Worm (Caenorhabditis elegans): ENCODE data around the gene dct-17.

dct-17 gene

DNA sequence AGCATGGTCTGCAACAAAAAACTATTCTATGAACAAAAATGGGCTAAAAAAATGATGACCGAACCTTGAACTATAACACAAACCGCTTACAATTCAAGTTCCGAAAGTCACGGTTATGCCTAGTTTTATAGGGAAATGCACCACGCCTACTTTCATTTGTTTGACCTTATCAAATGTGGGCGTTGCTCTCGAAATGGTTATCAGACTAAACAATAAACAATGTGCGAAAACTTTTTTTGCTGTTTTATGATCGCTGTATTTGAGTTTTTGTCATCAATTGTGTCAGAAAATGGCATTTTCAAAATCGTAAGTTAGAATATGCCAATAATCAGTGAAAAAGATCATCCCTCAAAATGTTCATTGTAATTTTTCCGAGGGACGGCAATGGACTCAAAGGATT is 5.6 kb upstream of the dct-17 start, which contains the start of gene F35E12.6:
TSS of gene F35E12.6 (minus strand) at position 101 of the 400 bp plus-strand sequence.
- TF ChIP-seq unc-62 (GFP tag; optimal IDR thresholded peaks at IDR 0.05) = no peak

DNA sequence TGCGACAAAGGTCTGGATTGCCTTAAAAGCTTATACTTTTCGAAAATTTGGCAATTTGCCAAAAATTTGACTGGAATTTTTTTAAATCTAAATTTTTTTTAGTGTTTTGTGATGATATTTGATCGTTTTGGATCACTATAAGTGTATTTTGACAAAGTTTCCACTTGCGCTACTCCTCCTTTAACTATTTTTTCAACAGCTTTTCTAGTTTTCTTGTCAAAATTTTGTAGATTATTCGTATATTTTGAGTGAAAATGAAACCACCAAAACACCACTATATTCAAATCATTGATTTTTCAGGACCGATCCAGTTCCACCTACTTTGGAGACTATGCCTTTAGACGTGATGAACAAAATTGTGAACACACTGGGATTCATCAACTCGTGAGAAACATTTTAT is 5.0 kb downstream of the dct-17 start, which contains the start of gene fbxa-181:
TSS of gene fbxa-181 (plus strand) at position 301 of the 400 bp plus-strand sequence.
- TF ChIP-seq unc-62 (GFP tag; optimal IDR thresholded peaks at IDR 0.05) = no peak

DNA sequence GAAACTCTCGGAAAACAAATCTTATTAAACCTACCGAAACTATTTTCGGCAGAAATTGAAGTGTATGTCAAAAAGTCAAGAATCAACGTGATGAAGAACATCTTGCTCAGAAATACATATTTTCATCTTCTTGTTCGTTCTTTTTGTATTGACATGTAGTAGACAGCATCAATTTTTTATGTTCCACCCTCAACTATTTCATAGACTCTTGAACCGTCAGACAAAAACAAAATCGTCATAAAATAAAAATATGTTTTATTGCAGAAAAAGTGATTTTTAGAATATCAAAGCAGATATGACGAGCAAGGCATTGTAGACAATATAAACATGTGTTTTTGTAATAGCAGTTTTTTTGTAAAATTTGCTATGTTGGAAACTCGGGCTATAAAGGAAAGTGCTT is 5.8 kb downstream of the dct-17 start, which contains the start of gene F35E12.2:
TSS of gene F35E12.2 (minus strand) at position 101 of the 400 bp plus-strand sequence.
- TF ChIP-seq unc-62 (GFP tag; optimal IDR thresholded peaks at IDR 0.05) = no peak

DNA sequence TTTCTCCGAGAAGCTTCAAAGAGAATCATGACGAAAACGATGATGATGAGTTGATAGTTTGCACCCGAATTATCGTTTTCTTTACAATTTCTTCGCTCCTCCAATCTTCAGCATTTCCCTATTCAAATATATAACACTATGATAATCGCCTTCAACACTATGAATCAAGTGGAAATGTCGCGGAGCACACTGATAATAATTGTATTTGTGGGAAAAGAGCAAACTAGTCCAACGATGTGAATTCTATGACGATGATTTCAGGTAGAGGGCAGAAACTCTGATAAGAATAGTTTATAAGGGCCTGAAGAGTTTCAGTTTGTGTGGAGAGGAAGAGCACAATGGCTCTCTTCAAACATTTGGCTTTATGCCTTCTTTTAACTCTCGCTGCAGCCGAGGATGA is 14.1 kb downstream of the dct-17 start, which contains the start of gene T01D3.6:
TSS of gene T01D3.6 (plus strand) at position 294 of the 400 bp plus-strand sequence.
- no peak for TF ChIP-seq unc-62 (GFP tag; optimal IDR thresholded peaks at IDR 0.05)

DNA sequence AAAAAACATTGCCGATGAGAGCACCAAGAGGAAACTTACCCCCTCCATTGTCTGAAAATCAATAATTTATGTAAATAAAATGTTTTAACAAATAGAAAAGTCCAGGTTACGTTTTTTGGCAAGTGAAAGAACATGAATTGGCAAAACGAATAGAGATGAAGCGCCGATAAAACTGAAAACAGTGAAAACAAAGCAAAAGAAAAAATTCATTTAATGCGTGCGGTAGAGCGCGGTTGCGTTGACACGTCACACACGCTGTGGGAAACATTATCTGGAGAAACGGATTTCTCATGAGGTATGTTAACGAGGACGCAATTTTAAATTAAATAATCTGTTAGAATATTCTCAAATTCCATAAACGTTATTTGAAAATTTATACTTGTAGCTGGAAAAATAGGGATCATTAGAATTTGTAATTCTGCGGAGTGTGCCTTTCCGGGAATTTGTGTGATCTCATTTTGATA is 15.3 kb downstream of the dct-17 start, which contains the start of gene zipt-9:
TSS of gene zipt-9 (minus strand) at position 51 of the 464 bp plus-strand sequence.
- TF ChIP-seq unc-62 (GFP tag; optimal IDR thresholded peaks at IDR 0.05) = no peak

DNA sequence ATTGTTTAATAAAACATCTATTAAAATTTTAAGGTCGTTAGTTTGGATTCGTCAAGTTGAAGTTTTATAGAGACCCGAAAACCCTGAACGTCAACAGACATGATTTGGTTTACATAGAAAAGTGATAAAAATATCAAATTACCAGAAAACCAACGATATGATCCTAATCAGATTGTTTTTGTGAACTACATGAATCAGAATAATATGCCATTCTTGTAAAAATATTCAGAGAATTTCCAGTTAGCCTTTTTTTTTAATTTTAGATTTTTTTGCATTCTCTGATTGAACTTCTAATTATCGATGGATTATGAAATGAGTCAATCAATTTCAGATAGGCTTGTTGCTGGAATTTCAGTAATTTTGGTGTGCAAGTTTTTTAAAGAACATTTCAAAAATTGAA is 19.5 kb downstream of the dct-17 start, which contains the start of gene srx-96:
TSS of gene srx-96 (plus strand) at position 301 of the 400 bp plus-strand sequence.
- no peak for TF ChIP-seq unc-62 (GFP tag; optimal IDR thresholded peaks at IDR 0.05)

DNA sequence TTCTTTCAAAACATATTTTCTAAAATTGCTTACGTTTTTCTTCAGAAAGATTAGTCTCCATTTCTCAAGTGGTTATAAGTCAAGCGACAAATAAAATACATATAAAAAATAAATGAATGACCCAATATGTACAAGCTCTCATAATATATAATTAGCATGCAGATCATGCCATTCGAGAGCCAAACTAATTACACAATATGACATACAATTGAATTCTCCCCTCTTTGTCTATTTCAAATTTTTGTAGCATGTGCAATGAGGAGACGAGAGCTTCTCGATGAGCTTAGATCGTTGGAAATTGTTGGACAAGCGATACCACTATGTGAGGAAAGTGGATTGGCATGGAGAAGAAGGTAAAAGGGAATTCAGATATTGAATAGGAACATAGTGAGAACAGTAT is 23.3 kb downstream of the dct-17 start, which contains the start of gene hlh-34:
TSS of gene hlh-34 (minus strand) at position 101 of the 400 bp plus-strand sequence.
- no peak for TF ChIP-seq unc-62 (GFP tag; optimal IDR thresholded peaks at IDR 0.05)

DNA sequence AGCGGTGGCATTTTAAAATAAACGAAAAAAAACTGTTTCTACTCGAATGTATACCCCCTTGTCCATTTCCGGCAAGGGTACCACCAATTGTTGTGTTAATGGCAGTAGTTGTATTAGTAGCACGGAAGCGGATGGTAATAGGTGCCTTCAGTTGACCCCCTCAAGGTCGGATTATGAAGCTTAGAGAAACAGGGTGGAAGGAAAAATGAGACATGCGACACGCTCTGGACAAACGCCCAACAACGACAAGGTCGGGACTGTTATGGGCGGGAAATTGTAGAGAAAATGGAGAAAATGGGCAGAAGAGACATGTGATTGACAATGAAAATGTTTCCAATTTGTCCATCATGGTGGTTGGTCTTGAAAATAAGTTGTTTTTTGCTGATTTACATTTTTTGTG is 26.6 kb downstream of the dct-17 start, which contains the start of gene T01D3.3:
TSS of gene T01D3.3 (plus strand) at position 312 of the 400 bp plus-strand sequence.
- TF ChIP-seq unc-62 (GFP tag; optimal IDR thresholded peaks at IDR 0.05) = no peak

DNA sequence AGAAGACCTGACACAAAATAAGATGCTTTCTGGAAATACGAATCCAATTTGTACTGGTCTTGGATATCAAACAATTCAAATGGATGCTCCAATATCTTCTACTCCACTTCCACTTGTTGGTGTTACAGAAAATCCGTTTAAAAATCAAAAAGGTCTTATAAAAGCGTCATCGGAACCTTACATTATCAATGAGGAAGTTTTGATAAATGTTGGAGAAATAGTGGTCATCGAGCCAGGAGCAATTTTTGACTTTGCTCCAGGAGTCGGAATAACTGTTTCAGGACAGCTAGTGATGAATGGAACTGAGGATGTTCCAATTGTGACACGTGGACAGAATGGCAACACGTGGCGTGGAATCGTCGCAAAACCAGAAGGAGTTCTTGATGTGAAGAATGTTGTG is 36.5 kb downstream of the dct-17 start:
- TF ChIP-seq unc-62 (GFP tag; optimal IDR thresholded peaks at IDR 0.05) = no peak

DNA sequence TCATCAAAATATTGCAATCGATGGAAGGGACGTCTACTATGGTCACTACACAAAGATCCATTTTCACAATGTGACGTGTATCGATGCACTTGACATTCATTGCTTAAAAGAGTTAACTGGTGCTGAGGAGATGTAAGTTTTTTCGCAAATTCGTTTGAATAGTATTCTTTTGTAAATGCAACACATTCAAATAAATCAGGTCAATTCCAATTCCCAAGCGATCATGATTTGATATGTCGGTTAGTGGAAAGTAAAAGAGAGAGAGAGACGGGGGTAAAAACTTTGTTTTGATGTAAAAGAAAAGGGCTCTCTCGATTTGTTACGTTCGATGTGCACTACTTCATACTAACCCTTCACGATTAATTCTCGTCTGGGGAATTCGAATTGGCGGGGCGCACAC is 40.3 kb downstream of the dct-17 start:
- no peak for TF ChIP-seq unc-62 (GFP tag; optimal IDR thresholded peaks at IDR 0.05)

DNA sequence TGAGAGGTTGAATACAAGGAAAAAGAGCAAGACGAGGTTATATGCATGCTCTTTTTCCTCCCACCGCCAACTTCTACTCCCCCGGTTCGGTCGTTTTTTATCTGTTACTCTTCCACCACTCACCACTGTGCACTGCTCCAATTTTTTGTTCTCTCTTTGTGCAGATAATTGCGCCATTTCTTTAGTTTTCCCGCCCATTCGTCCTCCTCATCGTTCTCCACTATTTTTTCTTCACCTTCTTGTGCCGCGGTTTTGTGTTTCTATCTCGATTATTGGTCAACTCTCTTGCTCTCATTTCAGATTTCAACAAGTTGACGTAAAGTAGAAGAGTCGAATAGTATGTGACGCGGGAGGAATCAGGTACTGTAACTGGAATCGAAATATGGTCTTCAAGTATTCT is 41.0 kb downstream of the dct-17 start, which contains the start of gene T01D3.1:
TSS of gene T01D3.1 (plus strand) at position 301 of the 400 bp plus-strand sequence.
- TF ChIP-seq unc-62 (GFP tag; optimal IDR thresholded peaks at IDR 0.05) = no peak

DNA sequence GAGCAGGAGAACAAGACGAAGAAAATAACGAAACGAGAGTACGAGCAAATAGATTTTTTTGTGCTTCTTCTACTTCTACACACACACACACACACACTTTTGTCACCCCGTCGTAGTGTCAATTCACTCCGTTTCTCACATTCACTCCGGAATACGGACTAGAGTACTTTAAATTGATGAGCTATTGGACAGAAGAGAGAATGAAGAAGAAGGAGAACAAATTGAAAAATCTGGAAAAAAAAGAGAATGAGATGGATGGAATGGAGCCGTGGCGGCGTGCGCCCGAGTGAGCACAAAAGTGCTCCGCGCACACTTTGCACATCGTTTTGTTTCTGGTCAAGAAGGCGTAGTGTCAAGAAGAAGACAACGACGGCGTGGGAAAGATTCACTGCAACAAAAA is 43.1 kb downstream of the dct-17 start:
- TF ChIP-seq unc-62 (GFP tag; optimal IDR thresholded peaks at IDR 0.05) = no peak

DNA sequence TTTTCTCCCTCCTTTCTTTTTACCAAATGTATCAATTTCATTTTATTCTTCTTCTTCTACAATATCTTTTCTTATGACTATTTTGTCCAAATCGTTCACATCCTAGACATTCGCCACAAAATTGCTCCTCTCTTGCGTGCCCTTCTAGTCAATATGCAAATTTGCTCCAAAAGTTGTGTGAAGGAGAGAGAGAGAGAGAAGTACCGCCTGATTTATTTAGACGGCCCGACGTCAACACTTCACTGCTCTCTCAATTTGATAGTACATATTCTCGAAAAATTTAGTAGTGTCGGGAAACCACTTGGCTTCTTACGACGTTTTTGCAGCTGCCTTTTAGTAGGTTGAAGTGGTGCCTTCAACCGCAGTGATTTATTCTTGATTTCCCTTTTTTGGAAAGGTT is 44.1 kb downstream of the dct-17 start:
- TF ChIP-seq unc-62 (GFP tag; optimal IDR thresholded peaks at IDR 0.05) = no peak

DNA sequence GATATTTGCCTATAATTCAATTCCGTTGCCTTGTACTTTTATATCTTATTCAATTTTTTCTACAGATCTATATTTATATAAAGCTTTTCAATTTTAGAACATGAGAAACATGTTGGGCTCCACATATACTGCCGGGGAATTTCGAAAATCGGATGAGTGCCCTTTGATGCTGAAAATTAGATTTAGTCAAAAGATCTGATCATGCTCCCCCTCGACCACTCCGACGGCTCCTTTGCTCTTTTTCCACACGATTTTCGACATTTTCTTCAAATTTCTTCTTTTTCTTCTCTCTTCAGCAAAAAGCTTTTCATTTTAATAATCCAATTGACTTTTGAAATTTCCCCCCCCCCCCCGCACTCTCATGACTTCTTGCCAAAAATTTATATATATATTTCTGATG is 49.1 kb downstream of the dct-17 start:
- TF ChIP-seq unc-62 (GFP tag; optimal IDR thresholded peaks at IDR 0.05) = no peak

DNA sequence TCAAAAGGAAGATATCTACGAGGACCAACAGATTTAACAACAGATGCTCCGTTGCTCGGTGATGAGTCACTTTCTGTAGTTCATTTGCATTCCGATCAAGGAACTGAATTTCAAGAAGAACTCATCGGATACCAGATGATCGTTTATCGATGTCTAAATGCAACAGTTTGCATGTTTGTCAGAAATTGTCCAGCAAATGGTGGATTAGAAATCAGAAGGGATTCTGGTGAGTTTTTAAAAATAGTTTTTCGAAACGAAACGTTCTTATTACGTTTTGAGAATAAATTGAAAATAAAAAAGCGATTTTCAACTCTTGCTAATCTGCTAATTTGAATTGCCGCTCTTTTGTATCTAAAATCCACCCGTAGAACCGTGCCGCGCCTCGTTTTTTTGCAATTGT is 50.7 kb downstream of the dct-17 start:
- no peak for TF ChIP-seq unc-62 (GFP tag; optimal IDR thresholded peaks at IDR 0.05)

DNA sequence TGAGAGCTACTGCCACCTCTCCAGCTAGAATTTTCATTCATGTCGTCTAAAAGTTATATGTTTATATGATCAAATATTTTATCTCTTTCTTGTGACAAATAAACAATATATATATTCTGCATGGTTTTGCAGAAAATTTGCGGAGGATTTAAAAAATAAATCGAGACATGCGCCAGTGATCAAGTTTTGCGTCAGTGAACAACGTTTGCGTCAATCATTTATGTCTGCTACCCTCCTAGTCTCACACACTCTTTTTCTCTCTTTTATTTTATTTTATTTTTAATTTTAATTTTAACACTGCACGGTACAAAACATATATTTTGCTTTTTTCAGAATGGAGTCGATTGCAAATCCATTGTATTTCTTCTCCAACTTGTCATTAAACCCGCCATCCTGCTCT is 52.0 kb downstream of the dct-17 start, which contains the start of the genes tag-65 and ccz-1:
TSS of gene tag-65 (minus strand) at position 46 of the 400 bp plus-strand sequence.
TSS of gene ccz-1 (plus strand) at position 334 of the 400 bp plus-strand sequence.
- TF ChIP-seq unc-62 (GFP tag; optimal IDR thresholded peaks at IDR 0.05) = no peak

All from whole organism, dauer.